Fruit fly (Drosophila melanogaster) whole organism, embryonic: ENCODE results near the gene CG15514.

ENCODE experiments used
- Aef1 ChIP-seq: fragments of 200-800 bp; sonication (Bioruptor generic); IDR thresholded peaks from 3 replicates; pipeline ENCODE4 v1.3.6; 2022; ENCODE audit warnings: missing biosample characterization, missing genetic modification characterization
- CG10274 ChIP-seq: fragments of 200-800 bp; sonication (Bioruptor generic); optimal IDR thresholded peaks from 3 replicates; lab custom pipeline; 2017; ENCODE audit warnings: missing biosample characterization, mild to moderate bottlenecking, missing genetic modification characterization
- CG10366 ChIP-seq: fragments of 200-800 bp; sonication (Bioruptor generic); IDR thresholded peaks from 2 replicates; pipeline ENCODE4 v1.3.6; 2022; ENCODE audit warnings: missing biosample characterization, missing genetic modification characterization
- CG10565 ChIP-seq: fragments of 200-800 bp; sonication (Bioruptor generic); optimal IDR thresholded peaks from 3 replicates; lab custom pipeline; 2016; ENCODE audit warnings: missing biosample characterization, mild to moderate bottlenecking, missing genetic modification characterization
- CG11093 ChIP-seq: fragments of 200-800 bp; sonication (Bioruptor generic); IDR thresholded peaks from 3 replicates; pipeline ENCODE4 v1.3.6; 2022; ENCODE audit warnings: missing biosample characterization, missing genetic modification characterization
- CG12659 ChIP-seq: fragments of 200-800 bp; sonication (Bioruptor generic); optimal IDR thresholded peaks from 3 replicates; lab custom pipeline; 2017; ENCODE audit warnings: mild to moderate bottlenecking, missing biosample characterization, missing genetic modification reagents, missing genetic modification characterization
- CG13296 ChIP-seq: fragments of 200-800 bp; sonication (Bioruptor generic); optimal IDR thresholded peaks from 3 replicates; lab custom pipeline; 2018; ENCODE audit warnings: missing biosample characterization, mild to moderate bottlenecking, missing genetic modification characterization
- CG13624 ChIP-seq: fragments of 200-800 bp; sonication (Bioruptor generic); optimal IDR thresholded peaks from 2 replicates; lab custom pipeline; 2016; ENCODE audit warnings: missing biosample characterization, missing genetic modification characterization
- CG13775 ChIP-seq: fragments of 200-800 bp; sonication (Bioruptor generic); optimal IDR thresholded peaks from 3 replicates; lab custom pipeline; 2017; ENCODE audit warnings: missing biosample characterization, mild to moderate bottlenecking, missing genetic modification characterization
- CG14710 ChIP-seq: fragments of 200-800 bp; sonication (Bioruptor generic); optimal IDR thresholded peaks from 3 replicates; lab custom pipeline; 2019; ENCODE audit warnings: missing biosample characterization, mild to moderate bottlenecking, missing genetic modification characterization, moderate library complexity
- CG14860 ChIP-seq: fragments of 200-800 bp; sonication (Bioruptor generic); IDR thresholded peaks from 3 replicates; pipeline ENCODE4 v1.3.6; 2022; ENCODE audit warnings: missing biosample characterization, missing genetic modification characterization; ENCODE audit not compliant: partially characterized antibody
- CG15479 ChIP-seq: fragments of 200-800 bp; sonication (Bioruptor generic); optimal IDR thresholded peaks from 3 replicates; lab custom pipeline; 2019; ENCODE audit warnings: missing biosample characterization, mild to moderate bottlenecking, missing genetic modification characterization, moderate library complexity
- CG15601 ChIP-seq: fragments of 200-800 bp; sonication (Bioruptor generic); optimal IDR thresholded peaks from 3 replicates; lab custom pipeline; 2019; ENCODE audit warnings: missing biosample characterization, mild to moderate bottlenecking, missing genetic modification characterization, moderate library complexity
- CG1832 ChIP-seq: fragments of 200-800 bp; sonication (Bioruptor generic); optimal IDR thresholded peaks from 2 replicates; lab custom pipeline; 2017; ENCODE audit warnings: missing biosample characterization, mild to moderate bottlenecking, missing genetic modification characterization, inconsistent platforms
- CG2712 ChIP-seq: fragments of 200-800 bp; optimal IDR thresholded peaks from 3 replicates; lab custom pipeline; 2019; ENCODE audit warnings: missing biosample characterization, mild to moderate bottlenecking, missing genetic modification characterization, moderate library complexity
- CG30020 ChIP-seq: fragments of 200-800 bp; optimal IDR thresholded peaks from 2 replicates; lab custom pipeline; 2019; ENCODE audit warnings: missing biosample characterization, mild to moderate bottlenecking, missing genetic modification characterization, moderate library complexity
- CG30431 ChIP-seq: fragments of 200-800 bp; sonication (Bioruptor generic); optimal IDR thresholded peaks from 2 replicates; lab custom pipeline; 2017; ENCODE audit warnings: missing biosample characterization, missing genetic modification characterization
- CG31388 ChIP-seq: fragments of 200-800 bp; sonication (Bioruptor generic); optimal IDR thresholded peaks from 2 replicates; lab custom pipeline; 2016; ENCODE audit warnings: missing biosample characterization, missing genetic modification characterization
- CG4282 ChIP-seq: fragments of 200-800 bp; sonication (Bioruptor generic); optimal IDR thresholded peaks from 2 replicates; lab custom pipeline; 2016; ENCODE audit warnings: missing biosample characterization, missing genetic modification characterization
- CG7963 ChIP-seq: fragments of 200-800 bp; sonication (Bioruptor generic); IDR thresholded peaks from 3 replicates; pipeline ENCODE4 v1.3.6; 2022; ENCODE audit warnings: missing biosample characterization, missing genetic modification characterization; ENCODE audit not compliant: partially characterized antibody
- CG8089 ChIP-seq: fragments of 200-800 bp; sonication (Bioruptor generic); optimal IDR thresholded peaks from 3 replicates; lab custom pipeline; 2016; ENCODE audit warnings: missing biosample characterization, missing genetic modification characterization
- CG9817 ChIP-seq: fragments of 200-800 bp; sonication (Bioruptor generic); optimal IDR thresholded peaks from 2 replicates; lab custom pipeline; 2018; ENCODE audit warnings: missing biosample characterization, mild to moderate bottlenecking, missing genetic modification characterization, moderate library complexity
- Dfd ChIP-seq, 2 experiments: fragments of >200 bp; optimal IDR thresholded peaks; 2 replicates each; lab custom pipeline; 2017; ENCODE audit warnings: missing biosample characterization in 2 of 2, missing genetic modification characterization in 2 of 2
- Eip74EF ChIP-seq, 2 experiments: fragments of 200-800 bp in 1 of 2; fragments of >200 bp in 1 of 2; sonication (Bioruptor generic) in 1 of 2; optimal IDR thresholded peaks; 2 replicates each; lab custom pipeline; 2017 to 2019; ENCODE audit warnings: missing biosample characterization in 2 of 2, missing genetic modification characterization in 2 of 2, mild to moderate bottlenecking in 1 of 2, moderate library complexity in 1 of 2
- Hr78 ChIP-seq, 2 experiments: fragments of 200-800 bp in 1 of 2; fragments of >200 bp in 1 of 2; sonication (Bioruptor generic) in 1 of 2; optimal IDR thresholded peaks; 2 replicates each; lab custom pipeline; 2017 to 2019; ENCODE audit warnings: missing biosample characterization in 2 of 2, missing genetic modification characterization in 2 of 2, mild to moderate bottlenecking in 1 of 2, moderate library complexity in 1 of 2
- Jarid2 ChIP-seq: fragments of 200-800 bp; sonication (Bioruptor generic); optimal IDR thresholded peaks from 3 replicates; lab custom pipeline; 2017; ENCODE audit warnings: mild to moderate bottlenecking, missing biosample characterization, missing genetic modification reagents, missing genetic modification characterization
- Oaz ChIP-seq: fragments of 200-800 bp; sonication (Bioruptor generic); IDR thresholded peaks from 2 replicates; pipeline ENCODE4 v1.3.6; 2022; ENCODE audit warnings: missing biosample characterization, missing genetic modification characterization
- Ptx1 ChIP-seq: fragments of 200-800 bp; sonication (Bioruptor generic); IDR thresholded peaks from 2 replicates; pipeline ENCODE4 v1.3.6; 2022; ENCODE audit warnings: missing biosample characterization, missing genetic modification characterization
- Trl ChIP-seq, 3 experiments: fragments of >200 bp in 2 of 3; fragments of 200-800 bp in 1 of 3; sonication (Bioruptor generic) in 1 of 3; optimal IDR thresholded peaks; 2 replicates in 1 of 3; 3 replicates in 2 of 3; lab custom pipeline; 2016 to 2017; ENCODE audit warnings: missing biosample characterization in 1 of 3, missing genetic modification characterization in 1 of 3
- Vsx1 ChIP-seq: fragments of 200-800 bp; sonication (Bioruptor generic); optimal IDR thresholded peaks from 2 replicates; lab custom pipeline; 2017; ENCODE audit warnings: missing biosample characterization, mild to moderate bottlenecking, missing genetic modification characterization, missing genetic modification reagents
- cg ChIP-seq: fragments of 200-800 bp; sonication (Bioruptor generic); optimal IDR thresholded peaks from 3 replicates; lab custom pipeline; 2019; ENCODE audit warnings: missing biosample characterization, mild to moderate bottlenecking, missing genetic modification characterization, moderate library complexity
- corto ChIP-seq: fragments of 200-800 bp; sonication (Bioruptor generic); optimal IDR thresholded peaks from 2 replicates; lab custom pipeline; 2016; ENCODE audit warnings: missing biosample characterization, mild to moderate bottlenecking, missing genetic modification characterization, moderate library complexity
- croc ChIP-seq: fragments of 200-800 bp; sonication (Bioruptor generic); conservative IDR thresholded peaks from 3 replicates; pipeline ENCODE4 v1.3.6; 2022; ENCODE audit warnings: missing biosample characterization, missing genetic modification characterization
- da ChIP-seq: fragments of 200-800 bp; sonication (Bioruptor generic); optimal IDR thresholded peaks from 2 replicates; lab custom pipeline; 2016; ENCODE audit warnings: missing biosample characterization, missing genetic modification characterization
- dan ChIP-seq: fragments of 200-800 bp; sonication (Bioruptor generic); IDR thresholded peaks from 2 replicates; pipeline ENCODE4 v1.3.6; 2022; ENCODE audit warnings: missing biosample characterization, missing genetic modification characterization
- dm ChIP-seq: fragments of 200-800 bp; sonication (Bioruptor generic); optimal IDR thresholded peaks from 3 replicates; lab custom pipeline; 2016; ENCODE audit warnings: missing biosample characterization, missing genetic modification characterization
- exex ChIP-seq: fragments of 200-800 bp; sonication (Bioruptor generic); optimal IDR thresholded peaks from 4 replicates; lab custom pipeline; 2018; ENCODE audit warnings: missing biosample characterization, mild to moderate bottlenecking, missing genetic modification characterization, moderate library complexity
- gcm2 ChIP-seq: fragments of 200-800 bp; sonication (Bioruptor generic); optimal IDR thresholded peaks from 2 replicates; lab custom pipeline; 2016; ENCODE audit warnings: missing biosample characterization, missing genetic modification characterization
- grn ChIP-seq: fragments of 200-800 bp; sonication (Bioruptor generic); optimal IDR thresholded peaks from 3 replicates; lab custom pipeline; 2017; ENCODE audit warnings: missing biosample characterization, missing genetic modification characterization
- kah ChIP-seq: fragments of 200-800 bp; sonication (Bioruptor generic); optimal IDR thresholded peaks from 2 replicates; lab custom pipeline; 2018; ENCODE audit warnings: missing biosample characterization, mild to moderate bottlenecking, missing genetic modification characterization
- kni ChIP-seq: fragments of 200-800 bp; sonication (Bioruptor generic); optimal IDR thresholded peaks from 3 replicates; lab custom pipeline; 2017; ENCODE audit warnings: mild to moderate bottlenecking, missing biosample characterization, missing genetic modification reagents, missing genetic modification characterization
- luna ChIP-seq: fragments of 200-800 bp; sonication (Bioruptor generic); optimal IDR thresholded peaks from 2 replicates; lab custom pipeline; 2016; ENCODE audit warnings: missing biosample characterization, missing genetic modification characterization
- mirr ChIP-seq: fragments of 200-800 bp; sonication (Bioruptor generic); optimal IDR thresholded peaks from 3 replicates; lab custom pipeline; 2018; ENCODE audit warnings: missing biosample characterization, mild to moderate bottlenecking, missing genetic modification characterization
- nerfin-2 ChIP-seq: fragments of 200-800 bp; sonication (Bioruptor generic); IDR thresholded peaks from 2 replicates; pipeline ENCODE4 v1.3.6; 2022; ENCODE audit warnings: missing biosample characterization, missing genetic modification characterization; ENCODE audit not compliant: partially characterized antibody
- phol ChIP-seq: fragments of 200-800 bp; sonication (Bioruptor generic); optimal IDR thresholded peaks from 3 replicates; lab custom pipeline; 2018; ENCODE audit warnings: missing biosample characterization, mild to moderate bottlenecking, missing genetic modification characterization, moderate library complexity
- scrt ChIP-seq: fragments of 200-800 bp; sonication (Bioruptor generic); optimal IDR thresholded peaks from 2 replicates; lab custom pipeline; 2018; ENCODE audit warnings: missing biosample characterization, mild to moderate bottlenecking, missing genetic modification characterization, moderate library complexity
- sima ChIP-seq: fragments of 200-800 bp; sonication (Bioruptor generic); optimal IDR thresholded peaks from 2 replicates; lab custom pipeline; 2016; ENCODE audit warnings: missing biosample characterization, missing genetic modification characterization
- z ChIP-seq: fragments of 200-800 bp; sonication (Bioruptor generic); IDR thresholded peaks from 3 replicates; pipeline ENCODE4 v1.3.6; 2022; ENCODE audit warnings: missing biosample characterization, missing genetic modification characterization
- zen2 ChIP-seq: fragments of 200-800 bp; sonication (Bioruptor generic); IDR thresholded peaks from 3 replicates; pipeline ENCODE4 v1.3.6; 2022; ENCODE audit warnings: missing biosample characterization, missing genetic modification characterization; ENCODE audit not compliant: partially characterized antibody

The CG15514 gene

DNA sequence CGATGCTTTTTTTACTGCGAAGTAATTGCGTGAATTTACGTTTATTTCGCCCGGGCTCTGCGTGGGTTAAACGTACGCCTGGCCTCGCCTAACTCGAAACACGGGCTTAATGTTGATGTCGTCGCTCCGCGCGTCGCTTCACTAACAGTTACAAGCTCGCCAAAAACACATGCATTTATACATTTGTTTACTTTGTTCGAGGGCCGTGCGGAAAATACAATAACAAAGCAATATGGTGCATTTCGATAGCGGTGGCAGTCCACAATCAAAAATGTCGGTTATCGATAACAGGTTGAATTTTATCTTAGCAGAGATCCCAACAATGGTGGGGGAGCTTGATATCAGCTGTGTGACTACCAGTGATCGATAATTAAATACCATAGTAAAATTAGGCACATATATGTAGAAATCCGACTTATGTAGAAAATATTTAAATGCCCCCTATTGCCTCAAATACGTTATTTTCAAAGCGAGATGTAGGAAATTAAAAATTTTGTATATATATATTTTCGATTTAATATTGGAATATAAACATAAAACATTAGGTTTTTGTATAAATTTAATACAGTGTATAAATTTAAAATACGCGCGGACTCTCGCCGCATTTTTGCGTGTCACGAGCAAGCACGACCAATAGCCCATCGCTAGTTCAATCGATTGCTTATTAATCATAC is 7.5 kb upstream of the CG15514 start, which contains the start of gene Zip99C (continued):
- TF ChIP-seq CG30020 (peak; percentile 60), kni (GFP tag; lab: Kevin White, UChicago) (no peak), CG2712 (tag; lab: Kevin White, UChicago) (peak; percentile 58), CG12659 (GFP tag; lab: Kevin White, UChicago) (peak; percentile 65), CG10274 (GFP tag; lab: Kevin White, UChicago) (no peak), Vsx1 (GFP tag; lab: Kevin White, UChicago) (peak; percentile 35), croc (no peak; the same call in 2 of the 3 replicates), CG1832 (no peak), da (no peak), CG31388 (GFP tag; lab: Kevin White, UChicago) (no peak), Aef1 (GFP tag; lab: Robert Waterston, UW) (peak; percentile 57), CG15479 (GFP tag; lab: Kevin White, UChicago) (peak; percentile 42), phol (tag; lab: Kevin White, UChicago) (peak; percentile 93), CG4282 (GFP tag; lab: Kevin White, UChicago) (no peak), Oaz (GFP tag; lab: Robert Waterston, UW) (no peak), Eip74EF (GFP tag; optimal IDR thresholded peaks at IDR 0.05; lab: Kevin White, UChicago) (no peak), CG13624 (GFP tag; lab: Kevin White, UChicago) (no peak), zen2 (GFP tag; lab: Robert Waterston, UW) (peak; percentile 66; the same call in 1 of the 3 replicates), nerfin-2 (peak; percentile 70), gcm2 (GFP tag; lab: Kevin White, UChicago) (no peak), CG10366 (GFP tag; lab: Robert Waterston, UW) (peak; percentile 24; the same call in 1 of the 2 replicates), Dfd (GFP tag; optimal IDR thresholded peaks at IDR 0.05; lab: Kevin White, UChicago) (no peak), CG14710 (peak; percentile 81), kah (GFP tag; lab: Kevin White, UChicago) (no peak), CG10565 (GFP tag; lab: Kevin White, UChicago) (no peak), CG15601 (peak; percentile 71), CG7963 (peak; percentile 59; the same call in 2 of the 3 replicates), dm (no peak), CG9817 (peak; percentile 36), CG30431 (GFP tag; lab: Kevin White, UChicago) (no peak), dan (no peak), luna (GFP tag; lab: Kevin White, UChicago) (peak; percentile 15), sima (GFP tag; lab: Kevin White, UChicago) (no peak), CG13775 (GFP tag; lab: Kevin White, UChicago) (peak; percentile 50), CG14860 (GFP tag; lab: Robert Waterston, UW) (peak; percentile 85)

DNA sequence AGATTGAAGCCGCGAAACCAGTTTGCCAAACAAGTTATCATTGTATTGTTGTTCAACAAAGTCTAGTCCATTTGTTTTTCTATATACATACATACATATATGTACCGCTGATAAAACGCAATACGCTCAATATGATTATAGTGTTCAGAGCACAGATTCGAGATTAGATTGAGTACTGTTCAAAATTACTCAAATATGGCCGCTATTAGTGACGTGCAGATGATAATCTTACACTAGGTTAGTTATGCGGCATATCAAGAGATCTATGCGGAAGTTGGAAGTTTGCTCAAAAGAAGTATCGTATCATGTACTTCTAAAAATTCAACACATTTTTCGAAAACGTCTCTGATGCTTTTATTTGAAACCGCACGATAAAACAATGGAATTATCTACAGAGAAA is 6.6 kb upstream of the CG15514 start:
- TF ChIP-seq Jarid2 (GFP tag; lab: Kevin White, UChicago) (no peak), CG8089 (GFP tag; lab: Kevin White, UChicago) (no peak), corto (GFP tag; lab: Kevin White, UChicago) (no peak), z (GFP tag; lab: Robert Waterston, UW) (peak; percentile 93), Hr78 (GFP tag; optimal IDR thresholded peaks at IDR 0.05; lab: Kevin White, UChicago) (no peak), Trl (optimal IDR thresholded peaks at IDR 0.05; lab: Kevin White, UChicago) (peak in 1 of 2 experiments; percentile 0), Trl (GFP tag; optimal IDR thresholded peaks at IDR 0.05; lab: Kevin White, UChicago) (no peak), mirr (GFP tag; lab: Kevin White, UChicago) (peak; percentile 47), da (no peak), Ptx1 (GFP tag; lab: Robert Waterston, UW) (no peak), scrt (GFP tag; lab: Kevin White, UChicago) (no peak), exex (tag; lab: Kevin White, UChicago) (peak; percentile 64), cg (GFP tag; lab: Kevin White, UChicago) (peak; percentile 25), CG11093 (GFP tag; lab: Robert Waterston, UW) (no peak), CG13296 (GFP tag; lab: Kevin White, UChicago) (peak; percentile 25), grn (GFP tag; lab: Kevin White, UChicago) (peak; percentile 94)
